Worm (Caenorhabditis elegans) whole organism, young adult: ENCODE results near the gene Y46E12A.5.

Source experiments
- B0261.1 ChIP-seq: sonication (generic microtip); optimal IDR thresholded peaks from 2 replicates; lab custom pipeline; 2016; ENCODE audit warnings: mild to moderate bottlenecking, missing genetic modification characterization, moderate library complexity, missing compliant biosample characterization
- D2030.7 ChIP-seq: fragments of 200-800 bp; sonication (Bioruptor generic); IDR thresholded peaks from 2 replicates; pipeline ENCODE4 v1.3.6; 2022; ENCODE audit warnings: missing genetic modification reagents, missing genetic modification characterization, missing compliant biosample characterization
- F22D6.2 ChIP-seq: sonication (generic microtip); optimal IDR thresholded peaks from 2 replicates; lab custom pipeline; 2016; ENCODE audit warnings: mild to moderate bottlenecking, missing genetic modification characterization, missing compliant biosample characterization
- F23B12.7 ChIP-seq: sonication (generic microtip); optimal IDR thresholded peaks from 2 replicates; lab custom pipeline; 2017; ENCODE audit warnings: missing genetic modification characterization, mild to moderate bottlenecking, missing compliant biosample characterization, antibody characterized with exemption, moderate library complexity; ENCODE audit not compliant: insufficient read depth
- F55B11.4 ChIP-seq: sonication (generic microtip); optimal IDR thresholded peaks from 2 replicates; lab custom pipeline; 2016; ENCODE audit warnings: missing compliant biosample characterization, missing genetic modification characterization, borderline replicate concordance; ENCODE audit not compliant: insufficient read depth
- Y95B8A.8 ChIP-seq: fragments of 200-800 bp; sonication (Bioruptor generic); IDR thresholded peaks from 2 replicates; pipeline ENCODE4 v1.3.6; 2022; ENCODE audit warnings: missing genetic modification reagents, missing genetic modification characterization, missing compliant biosample characterization
- attf-3 ChIP-seq: fragments of 200-800 bp; sonication (Bioruptor generic); conservative IDR thresholded peaks from 2 replicates; pipeline ENCODE4 v1.3.6; 2022; ENCODE audit warnings: missing genetic modification reagents, missing genetic modification characterization, missing compliant biosample characterization
- bed-1 ChIP-seq: fragments of 200-800 bp; sonication (Bioruptor generic); IDR thresholded peaks from 2 replicates; pipeline ENCODE4 v1.3.6; 2022; ENCODE audit warnings: missing genetic modification reagents, missing genetic modification characterization, missing compliant biosample characterization
- cebp-2 ChIP-seq: fragments of 200-800 bp; sonication (Bioruptor generic); IDR thresholded peaks from 2 replicates; pipeline ENCODE4 v1.3.6; 2022; ENCODE audit warnings: missing genetic modification characterization, missing compliant biosample characterization
- ceh-40 ChIP-seq: fragments of 200-800 bp; sonication (Bioruptor generic); IDR thresholded peaks from 2 replicates; pipeline ENCODE4 v1.3.6; 2022; ENCODE audit warnings: missing genetic modification characterization, missing compliant biosample characterization
- ceh-79 ChIP-seq: sonication (generic microtip); optimal IDR thresholded peaks from 2 replicates; lab custom pipeline; 2017; ENCODE audit warnings: mild to moderate bottlenecking, missing genetic modification characterization, missing compliant biosample characterization
- chd-7 ChIP-seq: sonication (generic microtip); optimal IDR thresholded peaks from 2 replicates; lab custom pipeline; 2016; ENCODE audit warnings: mild to moderate bottlenecking, missing genetic modification characterization, moderate library complexity, missing compliant biosample characterization
- dox-1 ChIP-seq: fragments of 200-800 bp; sonication (Bioruptor generic); IDR thresholded peaks from 2 replicates; pipeline ENCODE4 v1.3.6; 2022; ENCODE audit warnings: missing genetic modification reagents, missing genetic modification characterization, missing compliant biosample characterization
- dpl-1 ChIP-seq: fragments of 150-350 bp; optimal IDR thresholded peaks from 2 replicates; lab custom pipeline; 2014; ENCODE audit warnings: missing biosample characterization, missing genetic modification reagents, missing genetic modification characterization
- efl-1 ChIP-seq: fragments of 150-350 bp; optimal IDR thresholded peaks from 2 replicates; lab custom pipeline; 2014; ENCODE audit warnings: missing biosample characterization, missing genetic modification reagents, missing genetic modification characterization
- egl-44 ChIP-seq: fragments of 200-800 bp; sonication (Bioruptor generic); IDR thresholded peaks from 2 replicates; pipeline ENCODE4 v1.3.6; 2022; ENCODE audit warnings: missing genetic modification reagents, missing genetic modification characterization, missing compliant biosample characterization
- ets-4 ChIP-seq: fragments of 200-800 bp; sonication (Bioruptor generic); optimal IDR thresholded peaks from 2 replicates; lab custom pipeline; 2018; ENCODE audit warnings: mild to moderate bottlenecking, missing genetic modification characterization, missing compliant biosample characterization
- him-1 ChIP-seq: sonication (generic microtip); optimal IDR thresholded peaks from 2 replicates; lab custom pipeline; 2016; ENCODE audit warnings: missing genotype, missing genetic modification reagents, missing genetic modification characterization, missing compliant biosample characterization
- hlh-12 ChIP-seq: sonication (generic microtip); optimal IDR thresholded peaks from 2 replicates; lab custom pipeline; 2016; ENCODE audit warnings: missing genetic modification characterization, missing compliant biosample characterization
- hlh-26 ChIP-seq: fragments of 200-800 bp; sonication (Bioruptor generic); conservative IDR thresholded peaks from 2 replicates; pipeline ENCODE4 v1.3.6; 2022; ENCODE audit warnings: missing genetic modification reagents, missing genetic modification characterization, missing compliant biosample characterization
- hmg-1.2 ChIP-seq: fragments of 200-800 bp; sonication (Bioruptor generic); IDR thresholded peaks from 2 replicates; pipeline ENCODE4 v1.3.6; 2022; ENCODE audit warnings: missing genetic modification reagents, missing genetic modification characterization, missing compliant biosample characterization
- hmg-20 ChIP-seq: fragments of 200-800 bp; sonication (Bioruptor generic); IDR thresholded peaks from 2 replicates; pipeline ENCODE4 v1.3.6; 2022; ENCODE audit warnings: missing genetic modification reagents, missing genetic modification characterization, missing compliant biosample characterization
- hrde-1 ChIP-seq: sonication (generic microtip); optimal IDR thresholded peaks from 2 replicates; lab custom pipeline; 2016; ENCODE audit warnings: missing genetic modification characterization, mild to moderate bottlenecking, missing compliant biosample characterization, moderate library complexity, missing genotype, missing genetic modification reagents, borderline replicate concordance
- lag-1 ChIP-seq: fragments of 200-800 bp; sonication (Bioruptor generic); IDR thresholded peaks from 2 replicates; pipeline ENCODE4 v1.3.6; 2022; ENCODE audit warnings: missing genetic modification reagents, missing genetic modification characterization, missing compliant biosample characterization
- let-526 ChIP-seq: fragments of 200-800 bp; sonication (Bioruptor generic); IDR thresholded peaks from 2 replicates; pipeline ENCODE4 v1.3.6; 2022; ENCODE audit warnings: missing genetic modification reagents, missing genetic modification characterization, missing compliant biosample characterization
- lin-40 ChIP-seq: sonication (generic microtip); optimal IDR thresholded peaks from 2 replicates; lab custom pipeline; 2016; ENCODE audit warnings: missing genetic modification characterization, mild to moderate bottlenecking, missing compliant biosample characterization, missing genotype, missing genetic modification reagents
- lir-1 ChIP-seq: fragments of 200-800 bp; sonication (Bioruptor generic); conservative IDR thresholded peaks from 2 replicates; pipeline ENCODE4 v1.3.6; 2022; ENCODE audit warnings: missing genetic modification reagents, missing genetic modification characterization, missing compliant biosample characterization
- madf-10 ChIP-seq: sonication (generic microtip); optimal IDR thresholded peaks from 2 replicates; lab custom pipeline; 2016; ENCODE audit warnings: mild to moderate bottlenecking, missing genetic modification characterization, missing compliant biosample characterization
- madf-6 ChIP-seq: fragments of 200-800 bp; sonication (Bioruptor generic); IDR thresholded peaks from 2 replicates; pipeline ENCODE4 v1.3.6; 2022; ENCODE audit warnings: missing genetic modification reagents, missing genetic modification characterization, missing compliant biosample characterization
- mcd-1 ChIP-seq: fragments of 200-800 bp; sonication (Bioruptor generic); IDR thresholded peaks from 2 replicates; pipeline ENCODE4 v1.3.6; 2022; ENCODE audit warnings: missing genetic modification reagents, missing genetic modification characterization, missing compliant biosample characterization
- mxl-1 ChIP-seq: sonication (generic microtip); optimal IDR thresholded peaks from 2 replicates; lab custom pipeline; 2016; ENCODE audit warnings: missing genetic modification characterization, missing compliant biosample characterization
- nfyb-1 ChIP-seq: fragments of 200-800 bp; sonication (Bioruptor generic); IDR thresholded peaks from 2 replicates; pipeline ENCODE4 v1.3.6; 2022; ENCODE audit warnings: missing genetic modification reagents, missing genetic modification characterization, missing compliant biosample characterization
- nhr-179 ChIP-seq: sonication (generic microtip); optimal IDR thresholded peaks from 2 replicates; lab custom pipeline; 2016; ENCODE audit warnings: mild to moderate bottlenecking, missing genetic modification characterization, missing compliant biosample characterization
- nhr-90 ChIP-seq: sonication (generic microtip); optimal IDR thresholded peaks from 2 replicates; lab custom pipeline; 2016; ENCODE audit warnings: missing genotype, mild to moderate bottlenecking, missing genetic modification characterization, missing compliant biosample characterization
- pbrm-1 ChIP-seq: fragments of 200-800 bp; sonication (Bioruptor generic); IDR thresholded peaks from 2 replicates; pipeline ENCODE4 v1.3.6; 2022; ENCODE audit warnings: missing genetic modification reagents, missing genetic modification characterization, missing compliant biosample characterization
- rcor-1 ChIP-seq: fragments of 200-800 bp; sonication (Bioruptor generic); IDR thresholded peaks from 2 replicates; pipeline ENCODE4 v1.3.6; 2022; ENCODE audit warnings: missing genetic modification reagents, missing genetic modification characterization, missing compliant biosample characterization
- rec-8 ChIP-seq, 2 experiments: sonication (generic microtip); optimal IDR thresholded peaks; 2 replicates each; lab custom pipeline; 2016; ENCODE audit warnings: mild to moderate bottlenecking in 2 of 2, missing genetic modification characterization in 2 of 2, missing genetic modification reagents in 2 of 2, missing genotype in 2 of 2, missing biosample characterization in 1 of 2, missing compliant biosample characterization in 1 of 2, moderate library complexity in 1 of 2
- repo-1 ChIP-seq: sonication (generic microtip); optimal IDR thresholded peaks from 2 replicates; lab custom pipeline; 2017; ENCODE audit warnings: mild to moderate bottlenecking, missing genetic modification characterization, missing compliant biosample characterization
- rpc-1 ChIP-seq, 2 experiments: fragments of 150-350 bp in 1 of 2; sonication (generic microtip) in 1 of 2; optimal IDR thresholded peaks; 2 replicates each; lab custom pipeline; 2014 to 2018; ENCODE audit warnings: missing biosample characterization in 1 of 2, missing genetic modification characterization in 1 of 2, missing genetic modification reagents in 1 of 2, missing genotype in 1 of 2
- sea-2 ChIP-seq: fragments of 200-800 bp; sonication (Bioruptor generic); IDR thresholded peaks from 2 replicates; pipeline ENCODE4 v1.3.6; 2022; ENCODE audit warnings: missing genetic modification characterization, missing compliant biosample characterization
- snpc-1.1 ChIP-seq: sonication (generic microtip); optimal IDR thresholded peaks from 2 replicates; lab custom pipeline; 2017; ENCODE audit warnings: missing genetic modification characterization, mild to moderate bottlenecking, missing compliant biosample characterization, antibody characterized with exemption, moderate library complexity, missing genotype, missing genetic modification reagents; ENCODE audit not compliant: insufficient read depth
- somi-1 ChIP-seq: fragments of 200-800 bp; sonication (Bioruptor generic); optimal IDR thresholded peaks from 2 replicates; lab custom pipeline; 2018; ENCODE audit warnings: mild to moderate bottlenecking, missing genetic modification characterization, missing compliant biosample characterization
- tbp1 ChIP-seq: fragments of 200-800 bp; sonication (Bioruptor generic); optimal IDR thresholded peaks from 2 replicates; lab custom pipeline; 2018; ENCODE audit warnings: mild to moderate bottlenecking, missing genetic modification characterization, missing compliant biosample characterization
- unc-130 ChIP-seq: sonication (generic microtip); optimal IDR thresholded peaks from 2 replicates; lab custom pipeline; 2016; ENCODE audit warnings: missing genetic modification reagents, missing genetic modification characterization, missing compliant biosample characterization
- zfh-2 ChIP-seq: fragments of 200-800 bp; sonication (Bioruptor generic); conservative IDR thresholded peaks from 2 replicates; pipeline ENCODE4 v1.3.6; 2022; ENCODE audit warnings: missing genetic modification reagents, missing genetic modification characterization, missing compliant biosample characterization
- ztf-3 ChIP-seq: fragments of 200-800 bp; sonication (Bioruptor generic); optimal IDR thresholded peaks from 2 replicates; lab custom pipeline; 2018; ENCODE audit warnings: mild to moderate bottlenecking, missing genetic modification characterization, missing compliant biosample characterization

Y46E12A.5 gene

ce11 chrIII:1745450-1746127 lies 12.5 kb downstream of the Y46E12A.5 start:
- TF ChIP-seq snpc-1.1 (tag; lab: Kevin White, UChicago) = no peak
- peak; percentile 58 for TF ChIP-seq tbp1 (GFP tag; lab: Kevin White, UChicago)
- TF ChIP-seq rpc-1 (optimal IDR thresholded peaks at IDR 0.05; lab: Kevin White, UChicago) = no peak
- TF ChIP-seq rpc-1 (tag; optimal IDR thresholded peaks at IDR 0.05; lab: Kevin White, UChicago) = peak; percentile 53

ce11 chrIII:1744486-1744885 lies 13.6 kb downstream of the Y46E12A.5 start:
- TF ChIP-seq dox-1 (GFP tag; lab: Robert Waterston, UW) (no peak), unc-130 (GFP tag; lab: Kevin White, UChicago) (no peak), madf-10 (tag; lab: Kevin White, UChicago) (no peak), ceh-40 (GFP tag; lab: Robert Waterston, UW) (no peak), lin-40 (tag; lab: Kevin White, UChicago) (no peak), hlh-26 (GFP tag; lab: Robert Waterston, UW) (no peak), madf-6 (GFP tag; lab: Robert Waterston, UW) (no peak), efl-1 (GFP tag; lab: Kevin White, UChicago) (no peak), let-526 (no peak), F22D6.2 (tag; lab: Kevin White, UChicago) (no peak), nhr-179 (tag; lab: Kevin White, UChicago) (no peak), lag-1 (GFP tag; lab: Robert Waterston, UW) (no peak), B0261.1 (tag; lab: Kevin White, UChicago) (peak; percentile 71), lir-1 (GFP tag; lab: Robert Waterston, UW) (no peak), nhr-90 (peak; percentile 66), bed-1 (GFP tag; lab: Robert Waterston, UW) (no peak), hmg-1.2 (GFP tag; lab: Robert Waterston, UW) (0 out of 2 replicates have a peak, but pooled peaks have one; percentile 11), zfh-2 (GFP tag; lab: Robert Waterston, UW) (no peak), repo-1 (tag; lab: Kevin White, UChicago) (no peak), mxl-1 (tag; lab: Kevin White, UChicago) (no peak), chd-7 (tag; lab: Kevin White, UChicago) (peak; percentile 42), ceh-79 (tag; lab: Kevin White, UChicago) (no peak), mcd-1 (GFP tag; lab: Robert Waterston, UW) (no peak), hrde-1 (tag; lab: Kevin White, UChicago) (no peak), rcor-1 (GFP tag; lab: Robert Waterston, UW) (no peak), Y95B8A.8 (0 out of 2 replicates have a peak, but pooled peaks have one; percentile 17), somi-1 (GFP tag; lab: Kevin White, UChicago) (no peak), F55B11.4 (tag; lab: Kevin White, UChicago) (no peak), pbrm-1 (GFP tag; lab: Robert Waterston, UW) (no peak), rec-8 (tag; optimal IDR thresholded peaks at IDR 0.05; lab: Kevin White, UChicago) (peak; percentile 17), hlh-12 (no peak), egl-44 (GFP tag; lab: Robert Waterston, UW) (no peak), nfyb-1 (GFP tag; lab: Robert Waterston, UW) (no peak), cebp-2 (GFP tag; lab: Robert Waterston, UW) (no peak), sea-2 (GFP tag; lab: Robert Waterston, UW) (no peak), ets-4 (no peak), dpl-1 (no peak), ztf-3 (GFP tag; lab: Kevin White, UChicago) (no peak), him-1 (tag; lab: Kevin White, UChicago) (peak; percentile 31), D2030.7 (GFP tag; lab: Robert Waterston, UW) (no peak), attf-3 (GFP tag; lab: Robert Waterston, UW) (no peak), F23B12.7 (tag; lab: Kevin White, UChicago) (no peak), hmg-20 (GFP tag; lab: Robert Waterston, UW) (no peak)
